Worm (Caenorhabditis elegans) whole organism, L4/young adult: ENCODE results near the gene Y22D7AR.14.

Experiments
- W03F9.2 ChIP-seq: fragments of 150-350 bp; optimal IDR thresholded peaks from 2 replicates; lab custom pipeline; 2014; ENCODE audit warnings: missing biosample characterization, missing genetic modification characterization
- dao-5 ChIP-seq: sonication (generic microtip); optimal IDR thresholded peaks from 2 replicates; lab custom pipeline; 2016; ENCODE audit warnings: missing genotype, missing genetic modification characterization, moderate library complexity, missing compliant biosample characterization
- him-1 ChIP-seq: sonication (generic microtip); optimal IDR thresholded peaks from 2 replicates; lab custom pipeline; 2016; ENCODE audit warnings: missing genotype, missing genetic modification reagents, missing genetic modification characterization, missing compliant biosample characterization

ce11 chrIII:1662405-1662804 is 27.4 kb downstream of the Y22D7AR.14 start:
- no peak for TF ChIP-seq him-1 (tag; lab: Kevin White, UChicago)
- TF ChIP-seq W03F9.2: no peak
- TF ChIP-seq dao-5: no peak
